Fruit fly (Drosophila melanogaster) whole organism, embryonic: Measurements from ENCODE around the gene CG12682.

Experiments
- CG10654 ChIP-seq: fragments of 200-800 bp; sonication (Bioruptor generic); optimal IDR thresholded peaks from 2 replicates; lab custom pipeline; 2016; ENCODE audit warnings: missing biosample characterization, missing genetic modification characterization
- CG9215 ChIP-seq: fragments of 200-800 bp; sonication (Bioruptor generic); IDR thresholded peaks from 2 replicates; pipeline ENCODE4 v1.3.6; 2022; ENCODE audit warnings: missing biosample characterization, missing genetic modification characterization
- row ChIP-seq: fragments of 200-800 bp; sonication (Bioruptor generic); IDR thresholded peaks from 3 replicates; pipeline ENCODE4 v1.3.6; 2022; ENCODE audit warnings: missing biosample characterization, missing genetic modification characterization
- sisA ChIP-seq: fragments of 200-800 bp; sonication (Bioruptor generic); IDR thresholded peaks from 2 replicates; pipeline ENCODE4 v1.3.6; 2022; ENCODE audit warnings: missing biosample characterization, missing genetic modification characterization

- TF ChIP-seq CG9215 = no peak
- TF ChIP-seq sisA (GFP tag; lab: Robert Waterston, UW) = no peak
- TF ChIP-seq row (GFP tag; lab: Robert Waterston, UW) = no peak
- no peak for TF ChIP-seq CG10654 (GFP tag; lab: Kevin White, UChicago)
Observed at dm6 chrX:4777275-4777674, 48.5 kb upstream of the CG12682 start, which contains the start of gene CG2871.
